Fruit fly (Drosophila melanogaster): ENCODE results near the gene CG10283.

- TF ChIP-seq vri (GFP tag; optimal IDR thresholded peaks at IDR 0.05) (peak; percentile 21), esn (GFP tag; optimal IDR thresholded peaks at IDR 0.05) (peak; percentile 55), CG6792 (GFP tag; optimal IDR thresholded peaks at IDR 0.05) (peak; percentile 62), pdm3 (GFP tag; optimal IDR thresholded peaks at IDR 0.05) (peak; percentile 60)
Measured at dm6 chr2L:18504881-18505280, 20.6 kb upstream of the CG10283 start.
